Worm (Caenorhabditis elegans) whole organism, L2 larva: ENCODE results near the gene Y41C4A.32.

Experiments
- aly-2 ChIP-seq: fragments of 150-350 bp; optimal IDR thresholded peaks from 2 replicates; lab custom pipeline; 2014; ENCODE audit warnings: missing biosample characterization, missing genetic modification characterization
- skn-1 ChIP-seq: sonication (generic microtip); optimal IDR thresholded peaks from 2 replicates; lab custom pipeline; 2017; ENCODE audit warnings: missing biosample characterization, missing genetic modification characterization
- unc-62 ChIP-seq: fragments of 150-350 bp; optimal IDR thresholded peaks from 2 replicates; lab custom pipeline; 2014; ENCODE audit warnings: missing biosample characterization, missing genetic modification reagents, missing genetic modification characterization
- zag-1 ChIP-seq: fragments of 150-350 bp; optimal IDR thresholded peaks from 2 replicates; lab custom pipeline; 2014; ENCODE audit warnings: missing biosample characterization, missing genetic modification characterization

DNA sequence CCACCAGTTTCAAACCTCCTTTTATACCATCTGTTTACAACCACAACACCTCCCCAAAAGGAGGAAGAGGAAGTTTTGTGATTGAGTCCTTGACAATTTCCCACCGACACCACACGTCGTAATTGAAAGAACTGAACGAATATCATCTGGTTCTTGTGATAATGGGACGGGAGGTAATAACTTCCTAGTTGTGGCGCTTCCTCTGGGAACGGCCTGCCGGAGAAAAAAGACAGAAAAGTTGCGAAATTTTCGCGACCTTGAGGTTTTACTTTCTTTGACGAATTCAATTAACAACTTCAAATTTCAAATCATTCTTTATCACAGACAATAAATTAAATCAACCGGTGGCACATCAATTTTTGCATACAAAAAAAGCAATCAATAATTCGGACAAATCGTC, 14.8 kb upstream of the Y41C4A.32 start, which contains the start of gene col-96:
- TF ChIP-seq unc-62 (GFP tag; lab: Kevin White, UChicago) (no peak), zag-1 (tag; lab: Kevin White, UChicago) (no peak), skn-1 (tag; lab: Kevin White, UChicago) (no peak), aly-2 (no peak)
